Worm (Caenorhabditis elegans) whole organism, young adult: ENCODE measurements around the gene F17E9.16.

Source experiments
- B0019.2 ChIP-seq: fragments of 200-800 bp; sonication (Bioruptor generic); conservative IDR thresholded peaks from 2 replicates; pipeline ENCODE4 v1.3.6; 2022; ENCODE audit warnings: missing genetic modification reagents, missing genetic modification characterization, missing compliant biosample characterization
- B0261.1 ChIP-seq: sonication (generic microtip); optimal IDR thresholded peaks from 2 replicates; lab custom pipeline; 2016; ENCODE audit warnings: mild to moderate bottlenecking, missing genetic modification characterization, moderate library complexity, missing compliant biosample characterization
- C17E4.6 ChIP-seq: fragments of 200-800 bp; sonication (Bioruptor generic); IDR thresholded peaks from 2 replicates; pipeline ENCODE4 v1.3.6; 2022; ENCODE audit warnings: missing genetic modification reagents, missing genetic modification characterization, missing compliant biosample characterization
- F23B12.7 ChIP-seq: sonication (generic microtip); optimal IDR thresholded peaks from 2 replicates; lab custom pipeline; 2017; ENCODE audit warnings: missing genetic modification characterization, mild to moderate bottlenecking, missing compliant biosample characterization, antibody characterized with exemption, moderate library complexity; ENCODE audit not compliant: insufficient read depth
- F57A8.1 ChIP-seq: fragments of 200-800 bp; sonication (Bioruptor generic); optimal IDR thresholded peaks from 2 replicates; lab custom pipeline; 2018; ENCODE audit warnings: mild to moderate bottlenecking, missing genetic modification characterization, moderate library complexity, missing compliant biosample characterization
- F57C9.4 ChIP-seq: sonication (generic microtip); optimal IDR thresholded peaks from 2 replicates; lab custom pipeline; 2017; ENCODE audit warnings: mild to moderate bottlenecking, missing genetic modification characterization, missing compliant biosample characterization
- K12H6.12 ChIP-seq: fragments of 200-800 bp; sonication (Bioruptor generic); optimal IDR thresholded peaks from 2 replicates; lab custom pipeline; 2018; ENCODE audit warnings: mild to moderate bottlenecking, missing genetic modification characterization, missing compliant biosample characterization
- Y67H2A.10 ChIP-seq: fragments of 200-800 bp; sonication (Bioruptor generic); conservative IDR thresholded peaks from 2 replicates; pipeline ENCODE4 v1.3.6; 2022; ENCODE audit warnings: missing genetic modification reagents, missing genetic modification characterization, missing compliant biosample characterization
- Y95B8A.8 ChIP-seq: fragments of 200-800 bp; sonication (Bioruptor generic); IDR thresholded peaks from 2 replicates; pipeline ENCODE4 v1.3.6; 2022; ENCODE audit warnings: missing genetic modification reagents, missing genetic modification characterization, missing compliant biosample characterization
- ZK185.1 ChIP-seq: sonication (generic microtip); optimal IDR thresholded peaks from 2 replicates; lab custom pipeline; 2016; ENCODE audit warnings: mild to moderate bottlenecking, missing genetic modification characterization, missing compliant biosample characterization; ENCODE audit not compliant: poor library complexity, severe bottlenecking
- attf-5 ChIP-seq: fragments of 200-800 bp; sonication (Bioruptor generic); optimal IDR thresholded peaks from 2 replicates; lab custom pipeline; 2018; ENCODE audit warnings: mild to moderate bottlenecking, missing genetic modification characterization, missing compliant biosample characterization
- ccch-3 ChIP-seq: fragments of 200-800 bp; sonication (Bioruptor generic); optimal IDR thresholded peaks from 2 replicates; lab custom pipeline; 2018; ENCODE audit warnings: mild to moderate bottlenecking, missing genetic modification characterization, missing compliant biosample characterization
- ceh-40 ChIP-seq: fragments of 200-800 bp; sonication (Bioruptor generic); IDR thresholded peaks from 2 replicates; pipeline ENCODE4 v1.3.6; 2022; ENCODE audit warnings: missing genetic modification characterization, missing compliant biosample characterization
- ceh-58 ChIP-seq: fragments of 200-800 bp; sonication (Bioruptor generic); IDR thresholded peaks from 2 replicates; pipeline ENCODE4 v1.3.6; 2022; ENCODE audit warnings: missing genetic modification characterization, missing compliant biosample characterization
- ceh-79 ChIP-seq: sonication (generic microtip); optimal IDR thresholded peaks from 2 replicates; lab custom pipeline; 2017; ENCODE audit warnings: mild to moderate bottlenecking, missing genetic modification characterization, missing compliant biosample characterization
- chd-7 ChIP-seq: sonication (generic microtip); optimal IDR thresholded peaks from 2 replicates; lab custom pipeline; 2016; ENCODE audit warnings: mild to moderate bottlenecking, missing genetic modification characterization, moderate library complexity, missing compliant biosample characterization
- efl-1 ChIP-seq: fragments of 150-350 bp; optimal IDR thresholded peaks from 2 replicates; lab custom pipeline; 2014; ENCODE audit warnings: missing biosample characterization, missing genetic modification reagents, missing genetic modification characterization
- hlh-12 ChIP-seq: sonication (generic microtip); optimal IDR thresholded peaks from 2 replicates; lab custom pipeline; 2016; ENCODE audit warnings: missing genetic modification characterization, missing compliant biosample characterization
- hmg-1.2 ChIP-seq: fragments of 200-800 bp; sonication (Bioruptor generic); IDR thresholded peaks from 2 replicates; pipeline ENCODE4 v1.3.6; 2022; ENCODE audit warnings: missing genetic modification reagents, missing genetic modification characterization, missing compliant biosample characterization
- hmg-20 ChIP-seq: fragments of 200-800 bp; sonication (Bioruptor generic); IDR thresholded peaks from 2 replicates; pipeline ENCODE4 v1.3.6; 2022; ENCODE audit warnings: missing genetic modification reagents, missing genetic modification characterization, missing compliant biosample characterization
- let-526 ChIP-seq: fragments of 200-800 bp; sonication (Bioruptor generic); IDR thresholded peaks from 2 replicates; pipeline ENCODE4 v1.3.6; 2022; ENCODE audit warnings: missing genetic modification reagents, missing genetic modification characterization, missing compliant biosample characterization
- lsy-27 ChIP-seq: sonication (generic microtip); optimal IDR thresholded peaks from 2 replicates; lab custom pipeline; 2017; ENCODE audit warnings: missing genetic modification characterization, mild to moderate bottlenecking, missing compliant biosample characterization, antibody characterized with exemption, missing genotype, borderline replicate concordance; ENCODE audit not compliant: insufficient read depth
- madf-6 ChIP-seq: fragments of 200-800 bp; sonication (Bioruptor generic); IDR thresholded peaks from 2 replicates; pipeline ENCODE4 v1.3.6; 2022; ENCODE audit warnings: missing genetic modification reagents, missing genetic modification characterization, missing compliant biosample characterization
- nfya-2 ChIP-seq: fragments of 200-800 bp; sonication (Bioruptor generic); IDR thresholded peaks from 2 replicates; pipeline ENCODE4 v1.3.6; 2022; ENCODE audit warnings: missing genetic modification reagents, missing genetic modification characterization, missing compliant biosample characterization
- nfyb-1 ChIP-seq: fragments of 200-800 bp; sonication (Bioruptor generic); IDR thresholded peaks from 2 replicates; pipeline ENCODE4 v1.3.6; 2022; ENCODE audit warnings: missing genetic modification reagents, missing genetic modification characterization, missing compliant biosample characterization
- nhr-179 ChIP-seq: sonication (generic microtip); optimal IDR thresholded peaks from 2 replicates; lab custom pipeline; 2016; ENCODE audit warnings: mild to moderate bottlenecking, missing genetic modification characterization, missing compliant biosample characterization
- nhr-27 ChIP-seq: fragments of 200-800 bp; sonication (Bioruptor generic); optimal IDR thresholded peaks from 2 replicates; lab custom pipeline; 2018; ENCODE audit warnings: mild to moderate bottlenecking, missing genetic modification characterization, moderate library complexity, missing compliant biosample characterization
- rec-8 ChIP-seq, 2 experiments: sonication (generic microtip); optimal IDR thresholded peaks; 2 replicates each; lab custom pipeline; 2016; ENCODE audit warnings: mild to moderate bottlenecking in 2 of 2, missing genetic modification characterization in 2 of 2, missing genetic modification reagents in 2 of 2, missing genotype in 2 of 2, missing biosample characterization in 1 of 2, missing compliant biosample characterization in 1 of 2, moderate library complexity in 1 of 2
- snpc-1.1 ChIP-seq: sonication (generic microtip); optimal IDR thresholded peaks from 2 replicates; lab custom pipeline; 2017; ENCODE audit warnings: missing genetic modification characterization, mild to moderate bottlenecking, missing compliant biosample characterization, antibody characterized with exemption, moderate library complexity, missing genotype, missing genetic modification reagents; ENCODE audit not compliant: insufficient read depth
- snpc-1.3 ChIP-seq: sonication (generic microtip); optimal IDR thresholded peaks from 2 replicates; lab custom pipeline; 2017; ENCODE audit warnings: missing genetic modification characterization, mild to moderate bottlenecking, missing compliant biosample characterization, antibody characterized with exemption, moderate library complexity, missing genotype, missing genetic modification reagents; ENCODE audit not compliant: insufficient read depth
- somi-1 ChIP-seq: fragments of 200-800 bp; sonication (Bioruptor generic); optimal IDR thresholded peaks from 2 replicates; lab custom pipeline; 2018; ENCODE audit warnings: mild to moderate bottlenecking, missing genetic modification characterization, missing compliant biosample characterization
- sptf-2 ChIP-seq: fragments of 200-800 bp; sonication (Bioruptor generic); optimal IDR thresholded peaks from 2 replicates; lab custom pipeline; 2018; ENCODE audit warnings: mild to moderate bottlenecking, missing genetic modification characterization, missing compliant biosample characterization
- zfh-2 ChIP-seq: fragments of 200-800 bp; sonication (Bioruptor generic); conservative IDR thresholded peaks from 2 replicates; pipeline ENCODE4 v1.3.6; 2022; ENCODE audit warnings: missing genetic modification reagents, missing genetic modification characterization, missing compliant biosample characterization
- ztf-18 ChIP-seq: sonication (generic microtip); optimal IDR thresholded peaks from 2 replicates; lab custom pipeline; 2016; ENCODE audit warnings: missing genotype, mild to moderate bottlenecking, missing genetic modification characterization, missing compliant biosample characterization

F17E9.16 gene

DNA sequence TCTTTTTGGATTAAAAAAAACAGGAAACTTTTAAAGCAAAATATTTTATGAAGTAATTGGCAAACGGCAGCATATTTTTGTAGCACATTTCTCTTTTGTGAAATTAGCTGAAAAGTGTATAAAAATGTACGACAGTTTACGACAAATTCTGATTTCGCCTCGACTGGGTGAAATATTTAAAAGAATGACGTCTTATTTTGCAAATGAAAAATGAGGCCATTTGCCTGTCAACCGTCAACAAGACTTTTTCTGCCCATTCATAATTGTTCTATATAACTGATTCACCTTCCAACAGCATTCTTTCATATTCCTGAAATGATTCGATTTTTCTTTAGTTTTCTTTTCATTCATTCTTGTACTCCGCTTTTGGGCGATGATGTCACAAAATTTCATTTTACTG lies 3.5 kb downstream of the F17E9.16 start, which contains the start of the genes F17E9.2 and col-116:
F17E9.2 (plus strand) TSS at position 301 of the 400 bp plus-strand sequence.
col-116 (plus strand) TSS at position 315 of the 400 bp plus-strand sequence.
- TF ChIP-seq let-526 (GFP tag; lab: Robert Waterston, UW), result no peak
- TF ChIP-seq F23B12.7 (tag; lab: Kevin White, UChicago), result no peak
- no peak for TF ChIP-seq lsy-27 (tag; lab: Kevin White, UChicago)
- TF ChIP-seq nhr-179 (tag; lab: Kevin White, UChicago), result no peak
- no peak for TF ChIP-seq sptf-2 (GFP tag; lab: Kevin White, UChicago)
- TF ChIP-seq F57C9.4, result no peak
- TF ChIP-seq ZK185.1 (tag; lab: Kevin White, UChicago), result no peak
- no peak for TF ChIP-seq nfyb-1 (GFP tag; lab: Robert Waterston, UW)
- no peak for TF ChIP-seq chd-7 (tag; lab: Kevin White, UChicago)
- TF ChIP-seq rec-8 (tag; optimal IDR thresholded peaks at IDR 0.05; lab: Kevin White, UChicago), result no peak

DNA sequence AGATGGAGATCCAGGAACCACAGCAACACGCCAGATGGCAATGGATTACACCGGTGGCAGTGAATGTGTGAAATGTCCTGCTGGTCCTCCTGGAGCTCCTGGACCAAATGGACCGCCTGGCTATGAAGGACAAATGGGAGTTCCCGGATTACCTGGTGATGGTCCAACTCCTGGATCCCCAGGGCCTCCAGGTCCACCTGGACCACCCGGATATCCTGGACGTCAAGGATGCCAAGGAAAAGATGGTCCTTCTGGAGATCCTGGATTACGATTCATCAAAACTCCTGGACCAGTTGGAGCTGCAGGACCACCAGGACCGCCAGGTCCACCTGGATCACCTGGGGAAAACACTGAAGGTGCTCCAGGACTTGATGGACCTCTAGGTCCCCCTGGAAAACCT lies 5.2 kb downstream of the F17E9.16 start:
- TF ChIP-seq nfya-2, result no peak
- TF ChIP-seq zfh-2 (GFP tag; lab: Robert Waterston, UW), result peak; percentile 84
- no peak for TF ChIP-seq somi-1 (GFP tag; lab: Kevin White, UChicago)

DNA sequence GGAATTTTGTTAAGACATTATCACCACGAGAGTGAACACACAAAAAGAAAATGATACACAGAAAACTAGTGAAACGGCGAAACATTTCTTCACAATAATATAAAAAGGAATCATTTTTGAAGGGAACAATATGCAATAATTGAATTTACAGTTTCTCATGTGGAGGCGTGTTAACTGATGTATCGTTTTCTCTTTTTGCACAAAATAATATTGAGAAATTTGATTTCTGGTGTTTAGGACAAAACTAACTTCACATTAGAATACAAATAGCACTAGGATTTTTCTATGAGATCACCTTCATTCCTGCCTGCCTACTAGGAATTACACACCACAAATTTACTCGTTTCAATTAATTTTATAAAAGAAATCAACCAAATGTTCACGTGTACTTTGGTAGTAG lies 6.4 kb downstream of the F17E9.16 start, which contains the start of gene D2096.13:
D2096.13 (minus strand) TSS at position 101 of the 400 bp plus-strand sequence.
- TF ChIP-seq ccch-3 (GFP tag; lab: Kevin White, UChicago) (no peak), Y95B8A.8 (GFP tag; lab: Robert Waterston, UW) (no peak), nhr-27 (tag; lab: Kevin White, UChicago) (no peak), efl-1 (GFP tag; lab: Kevin White, UChicago) (no peak), B0261.1 (tag; lab: Kevin White, UChicago) (no peak), attf-5 (GFP tag; lab: Kevin White, UChicago) (no peak), B0019.2 (GFP tag; lab: Robert Waterston, UW) (no peak), Y67H2A.10 (no peak), snpc-1.1 (tag; lab: Kevin White, UChicago) (no peak), hlh-12 (tag; lab: Kevin White, UChicago) (no peak), K12H6.12 (tag; lab: Kevin White, UChicago) (no peak), ceh-40 (GFP tag; lab: Robert Waterston, UW) (no peak), hmg-20 (GFP tag; lab: Robert Waterston, UW) (no peak), F57A8.1 (GFP tag; lab: Kevin White, UChicago) (no peak), ztf-18 (no peak), C17E4.6 (GFP tag; lab: Robert Waterston, UW) (no peak), ceh-79 (tag; lab: Kevin White, UChicago) (no peak)
- TF ChIP-seq, all 124 proteins: peak for 0

DNA sequence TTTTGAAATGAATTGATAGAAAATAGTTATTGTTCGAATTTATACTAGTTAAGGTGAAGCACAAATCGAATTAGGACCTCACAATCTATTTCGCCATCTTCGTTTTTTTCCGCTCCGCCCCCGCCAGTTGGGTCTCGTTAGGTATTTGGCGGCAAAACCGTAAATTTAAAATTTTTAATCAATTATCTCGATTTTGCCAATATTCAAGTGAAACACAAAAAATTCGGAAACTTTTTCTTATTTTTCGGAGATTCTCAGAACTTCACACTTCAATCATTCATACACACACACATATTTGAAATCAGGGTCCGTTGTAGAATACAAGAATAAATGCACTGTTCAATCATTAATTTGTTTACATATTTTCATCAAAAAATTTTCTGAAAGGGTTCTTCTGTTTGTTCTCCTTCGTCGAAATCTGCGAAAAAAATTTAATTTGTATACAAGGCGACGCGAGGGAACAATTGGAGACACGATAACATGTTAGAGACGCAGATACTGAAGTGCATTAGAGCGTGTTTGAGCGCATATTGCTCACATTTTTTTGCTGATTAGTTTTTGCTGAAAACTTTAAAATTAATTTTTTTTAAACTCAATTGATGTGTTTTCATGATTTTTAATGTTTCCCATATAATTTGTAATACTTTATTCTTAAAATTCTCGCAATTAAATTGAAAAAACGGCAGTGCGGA lies 7.7 kb downstream of the F17E9.16 start, which contains the start of gene D2096.5:
D2096.5 (minus strand) TSS at position 51 of the 692 bp plus-strand sequence.
- TF ChIP-seq ceh-58 (no peak), snpc-1.3 (tag; lab: Kevin White, UChicago) (peak; percentile 30), madf-6 (GFP tag; lab: Robert Waterston, UW) (no peak), hmg-1.2 (GFP tag; lab: Robert Waterston, UW) (peak; percentile 93)
